Worm (Caenorhabditis elegans) whole organism, L1 larva: ENCODE results near the gene Y39G8B.10.

Source experiments
- F16B12.6 ChIP-seq: fragments of 150-350 bp; optimal IDR thresholded peaks from 2 replicates; lab custom pipeline; 2014; ENCODE audit warnings: missing biosample characterization, missing genetic modification characterization
- Y116A8C.19 ChIP-seq: sonication (generic microtip); optimal IDR thresholded peaks from 2 replicates; lab custom pipeline; 2016; ENCODE audit warnings: missing compliant biosample characterization, missing genetic modification characterization, borderline replicate concordance
- aha-1 ChIP-seq: fragments of 150-350 bp; optimal IDR thresholded peaks from 2 replicates; lab custom pipeline; 2014; ENCODE audit warnings: missing biosample characterization, missing genetic modification characterization
- ama-1 ChIP-seq: fragments of 150-350 bp; optimal IDR thresholded peaks from 2 replicates; lab custom pipeline; 2014
- blmp-1 ChIP-seq: fragments of 150-350 bp; optimal IDR thresholded peaks from 2 replicates; lab custom pipeline; 2014; ENCODE audit warnings: missing biosample characterization, missing genetic modification characterization
- ceh-63 ChIP-seq: fragments of 200-800 bp; sonication (Bioruptor generic); optimal IDR thresholded peaks from 2 replicates; lab custom pipeline; 2018; ENCODE audit warnings: mild to moderate bottlenecking, missing genetic modification characterization, missing compliant biosample characterization
- ceh-8 ChIP-seq: fragments of 200-800 bp; sonication (Bioruptor generic); optimal IDR thresholded peaks from 2 replicates; lab custom pipeline; 2018; ENCODE audit warnings: mild to moderate bottlenecking, missing genetic modification characterization, moderate library complexity, missing compliant biosample characterization
- ceh-88 ChIP-seq: fragments of 200-800 bp; sonication (Bioruptor generic); IDR thresholded peaks from 2 replicates; pipeline ENCODE4 v1.3.6; 2022; ENCODE audit warnings: missing genetic modification characterization, missing compliant biosample characterization
- ces-1 ChIP-seq: fragments of 150-350 bp; optimal IDR thresholded peaks from 2 replicates; lab custom pipeline; 2014; ENCODE audit warnings: missing biosample characterization, missing genetic modification reagents, missing genetic modification characterization
- dpl-1 ChIP-seq, 3 experiments: fragments of 150-350 bp in 2 of 3; sonication (generic microtip) in 1 of 3; optimal IDR thresholded peaks; 2 replicates each; lab custom pipeline; 2014 to 2017; ENCODE audit warnings: missing biosample characterization in 3 of 3, missing genetic modification characterization in 3 of 3, missing genetic modification reagents in 3 of 3
- dsc-1 ChIP-seq: sonication (generic microtip); optimal IDR thresholded peaks from 2 replicates; lab custom pipeline; 2016; ENCODE audit warnings: mild to moderate bottlenecking, missing genetic modification characterization, missing compliant biosample characterization
- efl-1 ChIP-seq, 4 experiments: fragments of 150-350 bp; optimal IDR thresholded peaks in 3 of 4; peaks in 1 of 4; 1 replicate in 1 of 4; 2 replicates in 3 of 4; lab custom pipeline; 2014; ENCODE audit warnings: missing biosample characterization in 2 of 4, missing genetic modification characterization in 2 of 4, missing genetic modification reagents in 2 of 4
- elt-3 ChIP-seq, 6 experiments: fragments of 150-350 bp in 1 of 6; sonication (generic microtip); optimal IDR thresholded peaks; 2 replicates each; lab custom pipeline; 2017 to 2018; ENCODE audit warnings: missing biosample characterization in 6 of 6, missing genetic modification characterization in 6 of 6, inconsistent platforms in 1 of 6
- fkh-8 ChIP-seq: sonication (generic microtip); optimal IDR thresholded peaks from 2 replicates; lab custom pipeline; 2016; ENCODE audit warnings: mild to moderate bottlenecking, missing genetic modification characterization, missing compliant biosample characterization
- grh-1 ChIP-seq: fragments of 200-800 bp; sonication (Bioruptor generic); IDR thresholded peaks from 2 replicates; pipeline ENCODE4 v1.3.6; 2022; ENCODE audit warnings: missing genetic modification reagents, missing genetic modification characterization, missing compliant biosample characterization
- hlh-4 ChIP-seq: sonication (generic microtip); optimal IDR thresholded peaks from 2 replicates; lab custom pipeline; 2016; ENCODE audit warnings: mild to moderate bottlenecking, missing genetic modification characterization, missing compliant biosample characterization
- hpl-2 ChIP-seq: fragments of 150-350 bp; optimal IDR thresholded peaks from 2 replicates; lab custom pipeline; 2014; ENCODE audit warnings: missing biosample characterization, missing genetic modification reagents, missing genetic modification characterization
- irx-1 ChIP-seq: sonication (generic microtip); optimal IDR thresholded peaks from 2 replicates; lab custom pipeline; 2016; ENCODE audit warnings: missing genetic modification characterization, missing compliant biosample characterization
- isw-1 ChIP-seq: fragments of 200-800 bp; sonication (Bioruptor generic); IDR thresholded peaks from 2 replicates; pipeline ENCODE4 v1.3.6; 2022; ENCODE audit warnings: missing genetic modification characterization, missing compliant biosample characterization
- jun-1 ChIP-seq: fragments of 150-350 bp; optimal IDR thresholded peaks from 2 replicates; lab custom pipeline; 2014; ENCODE audit warnings: missing biosample characterization, missing genetic modification reagents, missing genetic modification characterization
- lin-13 ChIP-seq: fragments of 150-350 bp; optimal IDR thresholded peaks from 2 replicates; lab custom pipeline; 2014; ENCODE audit warnings: missing biosample characterization, missing genetic modification reagents, missing genetic modification characterization
- lin-14 ChIP-seq: fragments of 200-800 bp; sonication (Bioruptor generic); optimal IDR thresholded peaks from 2 replicates; lab custom pipeline; 2018; ENCODE audit warnings: mild to moderate bottlenecking, missing genetic modification characterization, moderate library complexity, missing compliant biosample characterization
- lin-15B ChIP-seq: fragments of 150-350 bp; sonication (generic microtip); optimal IDR thresholded peaks from 3 replicates; lab custom pipeline; 2014; ENCODE audit warnings: missing biosample characterization, missing genetic modification characterization
- lir-3 ChIP-seq: sonication (generic microtip); optimal IDR thresholded peaks from 2 replicates; lab custom pipeline; 2016; ENCODE audit warnings: mild to moderate bottlenecking, missing genetic modification characterization, moderate library complexity, missing compliant biosample characterization; ENCODE audit not compliant: poor library complexity
- lsy-2 ChIP-seq, 2 experiments: fragments of 150-350 bp; optimal IDR thresholded peaks; 2 replicates each; lab custom pipeline; 2014; ENCODE audit warnings: missing biosample characterization in 2 of 2, missing genetic modification characterization in 2 of 2
- mab-9 ChIP-seq: fragments of 200-800 bp; sonication (Bioruptor generic); IDR thresholded peaks from 2 replicates; pipeline ENCODE4 v1.3.6; 2022; ENCODE audit warnings: missing genetic modification reagents, missing genetic modification characterization, missing compliant biosample characterization
- mef-2 ChIP-seq: fragments of 150-350 bp; optimal IDR thresholded peaks from 2 replicates; lab custom pipeline; 2014; ENCODE audit warnings: missing biosample characterization, missing genetic modification characterization
- nhr-11 ChIP-seq: fragments of 150-350 bp; optimal IDR thresholded peaks from 2 replicates; lab custom pipeline; 2014; ENCODE audit warnings: missing biosample characterization, missing genetic modification characterization
- nhr-19 ChIP-seq: fragments of 200-800 bp; sonication (Bioruptor generic); conservative IDR thresholded peaks from 2 replicates; pipeline ENCODE4 v1.3.6; 2022; ENCODE audit warnings: missing genetic modification characterization, missing compliant biosample characterization
- nhr-20 ChIP-seq: sonication (generic microtip); optimal IDR thresholded peaks from 2 replicates; lab custom pipeline; 2016; ENCODE audit warnings: mild to moderate bottlenecking, missing genetic modification characterization, missing compliant biosample characterization
- nhr-237 ChIP-seq: fragments of 150-350 bp; optimal IDR thresholded peaks from 2 replicates; lab custom pipeline; 2014; ENCODE audit warnings: missing biosample characterization, missing genetic modification characterization
- nhr-28 ChIP-seq: fragments of 150-350 bp; optimal IDR thresholded peaks from 2 replicates; lab custom pipeline; 2014; ENCODE audit warnings: missing biosample characterization, missing genetic modification characterization
- nhr-47 ChIP-seq: sonication (generic microtip); optimal IDR thresholded peaks from 2 replicates; lab custom pipeline; 2016; ENCODE audit warnings: mild to moderate bottlenecking, missing genetic modification characterization, moderate library complexity, missing compliant biosample characterization
- nhr-77 ChIP-seq: fragments of 150-350 bp; optimal IDR thresholded peaks from 2 replicates; lab custom pipeline; 2014; ENCODE audit warnings: missing biosample characterization, missing genetic modification characterization
- nhr-84 ChIP-seq: sonication (generic microtip); optimal IDR thresholded peaks from 2 replicates; lab custom pipeline; 2017; ENCODE audit warnings: missing biosample characterization, missing genetic modification characterization
- pag-3 ChIP-seq: sonication (generic microtip); optimal IDR thresholded peaks from 2 replicates; lab custom pipeline; 2017; ENCODE audit warnings: missing genetic modification characterization, mild to moderate bottlenecking, missing compliant biosample characterization, antibody characterized with exemption, borderline replicate concordance; ENCODE audit not compliant: insufficient read depth
- pax-3 ChIP-seq: fragments of 200-800 bp; sonication (Bioruptor generic); optimal IDR thresholded peaks from 2 replicates; lab custom pipeline; 2018; ENCODE audit warnings: mild to moderate bottlenecking, missing genetic modification characterization, moderate library complexity, missing compliant biosample characterization
- pqm-1 ChIP-seq: sonication (generic microtip); optimal IDR thresholded peaks from 3 replicates; lab custom pipeline; 2017; ENCODE audit warnings: missing biosample characterization, missing genetic modification characterization
- rnt-1 ChIP-seq: sonication (generic microtip); optimal IDR thresholded peaks from 2 replicates; lab custom pipeline; 2016; ENCODE audit warnings: mild to moderate bottlenecking, missing genetic modification characterization, moderate library complexity, missing compliant biosample characterization
- snpc-4 ChIP-seq: fragments of 150-350 bp; optimal IDR thresholded peaks from 2 replicates; lab custom pipeline; 2014; ENCODE audit warnings: missing biosample characterization, missing genetic modification characterization
- snu-23 ChIP-seq: sonication (generic microtip); optimal IDR thresholded peaks from 2 replicates; lab custom pipeline; 2016; ENCODE audit warnings: missing genetic modification characterization, missing compliant biosample characterization
- sox-4 ChIP-seq: sonication (generic microtip); optimal IDR thresholded peaks from 2 replicates; lab custom pipeline; 2016; ENCODE audit warnings: missing genetic modification characterization, missing compliant biosample characterization
- sptf-1 ChIP-seq: fragments of 150-350 bp; optimal IDR thresholded peaks from 2 replicates; lab custom pipeline; 2014; ENCODE audit warnings: missing biosample characterization, missing genetic modification characterization
- tbx-2 ChIP-seq: sonication (generic microtip); optimal IDR thresholded peaks from 2 replicates; lab custom pipeline; 2016; ENCODE audit warnings: missing genetic modification characterization, missing compliant biosample characterization
- tlp-1 ChIP-seq: fragments of 150-350 bp; optimal IDR thresholded peaks from 2 replicates; lab custom pipeline; 2014; ENCODE audit warnings: missing biosample characterization, missing genetic modification characterization
- unc-130 ChIP-seq: fragments of 150-350 bp; optimal IDR thresholded peaks from 2 replicates; lab custom pipeline; 2017; ENCODE audit warnings: missing biosample characterization, missing genetic modification characterization, inconsistent platforms
- unc-30 ChIP-seq: sonication (generic microtip); optimal IDR thresholded peaks from 2 replicates; lab custom pipeline; 2017; ENCODE audit warnings: missing biosample characterization, missing genetic modification characterization
- unc-62 ChIP-seq: fragments of 150-350 bp; optimal IDR thresholded peaks from 2 replicates; lab custom pipeline; 2014; ENCODE audit warnings: missing biosample characterization, missing genetic modification reagents, missing genetic modification characterization
- unc-98 ChIP-seq: fragments of 200-800 bp; sonication (Bioruptor generic); IDR thresholded peaks from 2 replicates; pipeline ENCODE4 v1.3.6; 2022; ENCODE audit warnings: missing genetic modification characterization, missing compliant biosample characterization
- vab-15 ChIP-seq: sonication (generic microtip); optimal IDR thresholded peaks from 2 replicates; lab custom pipeline; 2017; ENCODE audit warnings: missing genotype, mild to moderate bottlenecking, missing genetic modification characterization, missing compliant biosample characterization
- xbp-1 ChIP-seq: sonication (generic microtip); optimal IDR thresholded peaks from 2 replicates; lab custom pipeline; 2016; ENCODE audit warnings: missing genetic modification characterization, missing compliant biosample characterization
- zag-1 ChIP-seq: fragments of 150-350 bp; optimal IDR thresholded peaks from 2 replicates; lab custom pipeline; 2014; ENCODE audit warnings: missing biosample characterization, missing genetic modification characterization
- ztf-11 ChIP-seq, 2 experiments: sonication (generic microtip); optimal IDR thresholded peaks; 2 replicates each; lab custom pipeline; 2016 to 2017; ENCODE audit warnings: missing genetic modification characterization in 2 of 2, missing biosample characterization in 1 of 2, missing compliant biosample characterization in 1 of 2

Gene Y39G8B.10

DNA sequence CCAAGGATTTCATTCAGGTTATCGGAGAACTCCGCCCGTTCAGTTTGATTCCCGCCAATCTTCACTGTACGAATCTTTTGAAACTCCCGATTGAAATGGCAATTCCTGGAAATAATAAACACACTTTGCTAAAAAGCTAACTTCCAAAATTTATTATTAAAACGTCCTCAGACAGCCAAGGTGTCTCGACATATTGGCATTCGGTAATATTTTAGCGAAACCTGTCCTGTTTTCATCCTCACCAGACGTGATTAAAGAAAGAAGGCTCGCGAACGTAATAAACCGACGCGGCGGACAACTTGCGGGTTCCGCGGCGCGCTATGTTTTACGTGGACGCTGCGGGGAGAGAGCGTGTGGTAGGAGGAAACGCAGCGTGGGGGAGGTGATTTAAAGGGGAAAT is 35.3 kb upstream of the Y39G8B.10 start (continued):
- TF ChIP-seq lin-13 (GFP tag; lab: Kevin White, UChicago) = peak; percentile 30
- TF ChIP-seq mab-9 (GFP tag; lab: Robert Waterston, UW) = 0 out of 2 replicates have a peak, but pooled peaks have one; percentile 55
- TF ChIP-seq dpl-1 (GFP tag; optimal IDR thresholded peaks at IDR 0.05; lab: Kevin White, UChicago) = peak; percentile 28 to 67 (median 50)
- no peak for TF ChIP-seq zag-1 (tag; lab: Kevin White, UChicago)
- TF ChIP-seq tlp-1 (tag; lab: Kevin White, UChicago) = no peak
- TF ChIP-seq pqm-1 = no peak
- peak; percentile 23 for TF ChIP-seq unc-130
- no peak for TF ChIP-seq mef-2 (tag; lab: Kevin White, UChicago)
- TF ChIP-seq unc-62 (GFP tag; lab: Kevin White, UChicago) = no peak
- TF ChIP-seq ama-1 (lab: Kevin White, UChicago) = peak; percentile 97
- peak; percentile 34 for TF ChIP-seq lir-3 (tag; lab: Kevin White, UChicago)
- peak; percentile 54 for TF ChIP-seq pag-3 (tag; lab: Kevin White, UChicago)
- peak; percentile 83 for TF ChIP-seq lin-14
- no peak for TF ChIP-seq nhr-237 (tag; lab: Kevin White, UChicago)
- TF ChIP-seq Y116A8C.19 (tag; lab: Kevin White, UChicago) = no peak
- peak; percentile 49 for TF ChIP-seq nhr-11 (tag; lab: Kevin White, UChicago)
- TF ChIP-seq unc-98 (GFP tag; lab: Robert Waterston, UW) = no peak
- peak in 2 of 6 experiments; percentile 67 to 70 for TF ChIP-seq elt-3 (tag; optimal IDR thresholded peaks at IDR 0.05; lab: Kevin White, UChicago)
- TF ChIP-seq hlh-4 (tag; lab: Kevin White, UChicago) = peak; percentile 30
- peak; percentile 79 for TF ChIP-seq irx-1 (tag; lab: Kevin White, UChicago)
- peak; percentile 61 for TF ChIP-seq ceh-88 (GFP tag; lab: Robert Waterston, UW)
- TF ChIP-seq sox-4 (tag; lab: Kevin White, UChicago) = peak; percentile 77
- no peak for TF ChIP-seq aha-1 (tag; lab: Kevin White, UChicago)
- TF ChIP-seq nhr-20 (tag; lab: Kevin White, UChicago) = peak; percentile 91
- peak; percentile 80 for TF ChIP-seq tbx-2 (tag; lab: Kevin White, UChicago)
- TF ChIP-seq F16B12.6 (tag; lab: Kevin White, UChicago) = peak; percentile 3
- TF ChIP-seq ceh-63 (GFP tag; lab: Kevin White, UChicago) = no peak
- TF ChIP-seq xbp-1 (tag; lab: Kevin White, UChicago) = peak; percentile 84
- peak; percentile 91 for TF ChIP-seq snu-23 (GFP tag; lab: Kevin White, UChicago)
- TF ChIP-seq fkh-8 (tag; lab: Kevin White, UChicago) = no peak
- no peak for TF ChIP-seq unc-30 (tag; lab: Kevin White, UChicago)
- peak; percentile 31 to 80 for TF ChIP-seq lsy-2 (tag; optimal IDR thresholded peaks at IDR 0.05; lab: Kevin White, UChicago)
- TF ChIP-seq nhr-47 (tag; lab: Kevin White, UChicago) = peak; percentile 93
- TF ChIP-seq dsc-1 = peak; percentile 84
- peak; percentile 79 for TF ChIP-seq ceh-8 (GFP tag; lab: Kevin White, UChicago)
- peak; percentile 86 for TF ChIP-seq nhr-77 (tag; lab: Kevin White, UChicago)
- TF ChIP-seq vab-15 (tag; lab: Kevin White, UChicago) = no peak
- no peak for TF ChIP-seq nhr-84 (tag; lab: Kevin White, UChicago)
- peak; percentile 85 for TF ChIP-seq rnt-1 (tag; lab: Kevin White, UChicago)
- peak; percentile 49 for TF ChIP-seq isw-1 (GFP tag; lab: Robert Waterston, UW)
- no peak for TF ChIP-seq blmp-1 (tag; lab: Kevin White, UChicago)
- peak; percentile 92 for TF ChIP-seq nhr-19 (GFP tag; lab: Robert Waterston, UW)
- no peak for TF ChIP-seq nhr-28 (tag; lab: Kevin White, UChicago)
- peak; percentile 67 for TF ChIP-seq pax-3
- peak; percentile 54 for TF ChIP-seq hpl-2
- no peak for TF ChIP-seq lin-15B
- peak; percentile 100 for TF ChIP-seq snpc-4 (tag; lab: Kevin White, UChicago)
- TF ChIP-seq efl-1 (optimal IDR thresholded peaks at IDR 0.05; lab: Kevin White, UChicago) = peak; percentile 53 to 80
- peak; percentile 62 to 96 for TF ChIP-seq efl-1 (GFP tag; optimal IDR thresholded peaks at IDR 0.05 in 1 of 2; lab: Kevin White, UChicago)
- peak; percentile 71 for TF ChIP-seq jun-1
- peak in 1 of 2 experiments; percentile 65 for TF ChIP-seq ztf-11 (tag; optimal IDR thresholded peaks at IDR 0.05; lab: Kevin White, UChicago)
- no peak for TF ChIP-seq sptf-1 (tag; lab: Kevin White, UChicago)
- no peak for TF ChIP-seq ces-1
- TF ChIP-seq grh-1 = peak; percentile 89
